Fruit fly (Drosophila melanogaster): Measurements from ENCODE around the gene CG13795.

CG13795 gene

DNA sequence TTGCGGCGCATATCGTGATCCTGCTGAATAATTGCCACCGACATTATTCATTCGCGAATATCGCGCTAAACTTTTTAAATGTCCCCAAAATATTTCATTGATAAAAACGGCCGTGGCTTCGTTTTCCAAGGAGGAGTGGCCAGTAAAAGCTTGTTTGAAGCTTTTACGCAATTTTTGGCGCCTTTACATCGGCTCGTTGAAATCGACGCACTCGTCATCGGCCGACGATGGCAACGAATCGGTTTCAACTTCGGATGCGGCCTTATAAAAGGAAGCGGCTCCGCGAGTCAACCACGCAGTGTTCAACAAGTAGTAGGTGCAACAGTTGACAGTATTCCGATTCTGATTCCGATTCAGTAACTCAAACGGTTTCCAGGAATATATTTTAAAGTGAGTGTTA lies 41.2 kb upstream of the CG13795 start, which contains the start of gene CG7191:
Gene CG7191, plus strand, starts transcription at position 301 of the 400 bp plus-strand sequence.
- TF ChIP-seq CG32767 (GFP tag; IDR thresholded peaks at IDR 0.05) (no peak), da (GFP tag; optimal IDR thresholded peaks at IDR 0.05) (no peak), scrt (GFP tag; optimal IDR thresholded peaks at IDR 0.05) (peak; percentile 83), CG11398 (GFP tag; optimal IDR thresholded peaks at IDR 0.05) (no peak), Ets65A (GFP tag) (peak; percentile 23), Deaf1 (tag; optimal IDR thresholded peaks at IDR 0.05) (peak; percentile 90), CG31441 (GFP tag; IDR thresholded peaks at IDR 0.05) (no peak), Dip3 (GFP tag; optimal IDR thresholded peaks at IDR 0.05) (no peak), CG9817 (tag; optimal IDR thresholded peaks at IDR 0.05) (no peak), crol (GFP tag; IDR thresholded peaks at IDR 0.05) (no peak), unc-4 (GFP tag; IDR thresholded peaks at IDR 0.05; ENCODE audit: partially characterized antibody) (no peak), CG10147 (GFP tag; optimal IDR thresholded peaks at IDR 0.05) (no peak)

DNA sequence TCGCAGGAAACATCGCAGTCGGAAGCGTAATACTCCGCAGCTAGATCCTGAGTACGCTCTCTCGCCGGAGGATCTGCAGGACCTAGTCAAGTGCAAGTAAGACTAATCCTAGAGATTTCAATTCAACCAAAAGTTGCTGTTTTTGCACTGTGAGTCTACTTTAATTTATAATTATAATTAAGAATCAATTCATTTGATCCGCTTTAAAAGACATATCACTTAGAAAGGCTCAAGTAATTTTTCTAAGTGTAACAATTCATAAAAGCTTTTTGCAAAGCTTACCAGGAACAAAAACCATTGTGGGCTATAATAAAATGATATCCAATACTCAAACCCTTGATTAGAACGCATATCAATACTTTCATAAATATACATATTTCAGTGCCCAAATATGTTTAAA lies 30.7 kb upstream of the CG13795 start:
- TF ChIP-seq CG11723 (GFP tag; optimal IDR thresholded peaks at IDR 0.05) = no peak
- 0 out of 2 replicates have a peak, but pooled peaks have one; percentile 18 for TF ChIP-seq CG11696 (GFP tag; IDR thresholded peaks at IDR 0.05)
- no peak for TF ChIP-seq zf30C (GFP tag; optimal IDR thresholded peaks at IDR 0.05)
- no peak for TF ChIP-seq abd-A (tag; optimal IDR thresholded peaks at IDR 0.05)
- TF ChIP-seq pita (GFP tag; optimal IDR thresholded peaks at IDR 0.05) = no peak
- TF ChIP-seq hth (optimal IDR thresholded peaks at IDR 0.05) = no peak
- TF ChIP-seq CG6813 (GFP tag; optimal IDR thresholded peaks at IDR 0.05) = no peak
- TF ChIP-seq CG11247 (GFP tag; IDR thresholded peaks at IDR 0.05) = 0 out of 2 replicates have a peak, but pooled peaks have one; percentile 17
- no peak for TF ChIP-seq lab (GFP tag; optimal IDR thresholded peaks at IDR 0.05)
- TF ChIP-seq zfh2 (GFP tag; optimal IDR thresholded peaks at IDR 0.05) = no peak
- no peak for TF ChIP-seq sug (tag; optimal IDR thresholded peaks at IDR 0.05)
- peak; percentile 56; the same call in 1 of the 2 replicates for TF ChIP-seq CG32532 (GFP tag; IDR thresholded peaks at IDR 0.05)
- TF ChIP-seq Hr39 (optimal IDR thresholded peaks at IDR 0.05) = no peak
- no peak for TF ChIP-seq C15 (GFP tag; IDR thresholded peaks at IDR 0.05)
- TF ChIP-seq YL-1 (GFP tag; optimal IDR thresholded peaks at IDR 0.05) = no peak
- no peak for TF ChIP-seq CG9609 (GFP tag; optimal IDR thresholded peaks at IDR 0.05)
- TF ChIP-seq sima (GFP tag; optimal IDR thresholded peaks at IDR 0.05) = no peak
- TF ChIP-seq psq (GFP tag; optimal IDR thresholded peaks at IDR 0.05) = no peak
- no peak for TF ChIP-seq HHEX (GFP tag; optimal IDR thresholded peaks at IDR 0.05)
- no peak for TF ChIP-seq CG17359 (tag; optimal IDR thresholded peaks at IDR 0.05)
- no peak for TF ChIP-seq bigmax (GFP tag; optimal IDR thresholded peaks at IDR 0.05)
- TF ChIP-seq unc-4 (GFP tag; IDR thresholded peaks at IDR 0.05; ENCODE audit: partially characterized antibody) = no peak
- no peak for TF ChIP-seq schlank (tag; optimal IDR thresholded peaks at IDR 0.05)
- no peak for TF ChIP-seq pb (GFP tag; optimal IDR thresholded peaks at IDR 0.05)
- no peak for TF ChIP-seq Doc2 (GFP tag; IDR thresholded peaks at IDR 0.05)
- TF ChIP-seq mam (GFP tag; optimal IDR thresholded peaks at IDR 0.05) = no peak
- TF ChIP-seq Poxn (GFP tag; IDR thresholded peaks at IDR 0.05) = no peak
- TF ChIP-seq dati (GFP tag; IDR thresholded peaks at IDR 0.05) = no peak
- TF ChIP-seq CG10462 (GFP tag; optimal IDR thresholded peaks at IDR 0.05) = no peak
- 0 out of 2 replicates have a peak, but pooled peaks have one; percentile 12 for TF ChIP-seq CG10366 (GFP tag; IDR thresholded peaks at IDR 0.05)
- TF ChIP-seq zfh1 (GFP tag; IDR thresholded peaks at IDR 0.05) = no peak
- peak; percentile 40; the same call in 1 of the 2 replicates for TF ChIP-seq Ada2b (GFP tag; IDR thresholded peaks at IDR 0.05)
- TF ChIP-seq HLHmδ (GFP tag; optimal IDR thresholded peaks at IDR 0.05) = no peak
- TF ChIP-seq chinmo (GFP tag; IDR thresholded peaks at IDR 0.05; ENCODE audit: partially characterized antibody) = no peak
- no peak for TF ChIP-seq Optix (GFP tag; IDR thresholded peaks at IDR 0.05)
- TF ChIP-seq CG6254 (GFP tag; optimal IDR thresholded peaks at IDR 0.05) = no peak
- no peak for TF ChIP-seq CG13296 (GFP tag; optimal IDR thresholded peaks at IDR 0.05)
- no peak for TF ChIP-seq CG32772 (GFP tag; IDR thresholded peaks at IDR 0.05)
- TF ChIP-seq dmrt99B (tag; optimal IDR thresholded peaks at IDR 0.05) = no peak
- peak; percentile 6 for TF ChIP-seq Meics (GFP tag; optimal IDR thresholded peaks at IDR 0.05)
